Fruit fly (Drosophila melanogaster): ENCODE measurements around the gene Rpp14b.

Gene Rpp14b

DNA sequence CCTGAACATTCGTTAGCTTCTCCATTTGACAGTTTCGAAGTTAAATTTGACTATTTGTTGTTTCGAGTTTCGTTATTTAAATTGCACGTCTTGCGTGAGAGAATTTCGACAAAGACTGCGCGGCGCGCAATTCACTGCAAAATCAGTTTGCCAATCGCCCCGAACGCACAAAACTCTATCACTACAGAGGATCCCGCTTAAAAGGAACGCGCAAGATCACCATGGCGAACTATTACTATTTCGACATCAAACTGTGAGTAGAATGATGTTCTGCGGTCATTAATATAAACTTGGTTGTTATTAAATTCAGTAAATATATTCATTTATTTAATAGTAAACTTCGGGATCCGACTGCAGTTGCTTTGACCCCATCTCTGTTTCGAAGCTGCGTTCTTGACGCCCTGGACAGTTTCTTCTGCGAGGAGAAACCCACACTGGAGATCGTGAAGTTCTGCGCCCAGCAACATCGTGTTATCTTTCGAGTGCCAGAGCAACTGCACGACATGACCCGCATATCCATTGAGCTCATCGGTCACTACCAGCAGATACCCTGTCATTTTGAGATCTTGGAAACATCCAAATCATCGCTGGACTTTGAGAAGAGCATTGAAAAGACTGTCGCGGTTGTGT lies at the start of gene Rpp14b, which contains the start of gene spn-A (continued):
- TF ChIP-seq Sox102F (GFP tag; optimal IDR thresholded peaks at IDR 0.05): peak; percentile 62
- TF ChIP-seq Hr38 (GFP tag; optimal IDR thresholded peaks at IDR 0.05): no peak
- TF ChIP-seq fkh (GFP tag; optimal IDR thresholded peaks at IDR 0.05): no peak
- no peak for TF ChIP-seq salr (GFP tag; optimal IDR thresholded peaks at IDR 0.05)
- TF ChIP-seq fd59A (GFP tag; optimal IDR thresholded peaks at IDR 0.05): peak; percentile 18
- peak; percentile 50 for TF ChIP-seq acj6 (GFP tag; optimal IDR thresholded peaks at IDR 0.05)
- peak; percentile 57 for TF ChIP-seq Hr4 (GFP tag; optimal IDR thresholded peaks at IDR 0.05)
- peak; percentile 24; the same call in 1 of the 2 replicates for TF ChIP-seq CG15336 (GFP tag; IDR thresholded peaks at IDR 0.05)

DNA sequence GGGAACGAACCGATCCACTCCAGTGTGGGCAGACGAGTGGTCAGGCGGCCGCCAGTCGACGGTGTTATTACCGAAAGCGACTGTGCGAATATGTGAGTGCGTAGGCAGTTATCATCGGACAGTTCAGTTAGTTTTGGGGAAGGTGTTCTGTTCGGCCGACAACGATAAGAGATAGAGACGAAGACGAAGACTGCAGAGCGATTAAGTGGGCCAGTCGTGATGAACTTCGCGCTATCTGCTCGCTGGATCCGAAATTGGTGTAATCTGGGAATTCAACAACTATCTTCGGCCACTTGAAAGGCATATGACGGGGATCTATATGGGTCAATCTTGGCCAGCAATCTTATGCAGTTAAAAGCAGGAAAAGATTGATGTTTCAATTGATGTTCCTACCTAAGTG lies 46.6 kb upstream of the Rpp14b start, which contains the start of gene CG7912:
Gene CG7912 (minus strand): TSS at position 17 of the 400 bp plus-strand sequence.
- no peak for TF ChIP-seq CG8632 (GFP tag; optimal IDR thresholded peaks at IDR 0.05)
- TF ChIP-seq CG3032 (tag; optimal IDR thresholded peaks at IDR 0.05): no peak
- no peak for TF ChIP-seq Eip78C (GFP tag)
- no peak for TF ChIP-seq ss (GFP tag; optimal IDR thresholded peaks at IDR 0.05)
- TF ChIP-seq acj6 (GFP tag; optimal IDR thresholded peaks at IDR 0.05): no peak
- no peak for TF ChIP-seq svp (GFP tag)
- TF ChIP-seq dac (GFP tag; optimal IDR thresholded peaks at IDR 0.05): no peak
- TF ChIP-seq lz (GFP tag; optimal IDR thresholded peaks at IDR 0.05): no peak
- no peak for TF ChIP-seq Hr4 (GFP tag; optimal IDR thresholded peaks at IDR 0.05)
- no peak for TF ChIP-seq CG11762 (GFP tag; optimal IDR thresholded peaks at IDR 0.05; ENCODE audit: insufficient read depth)
- TF ChIP-seq OdsH (GFP tag; optimal IDR thresholded peaks at IDR 0.05): no peak
- TF ChIP-seq fkh (GFP tag; optimal IDR thresholded peaks at IDR 0.05): no peak
- TF ChIP-seq pdm3 (GFP tag; optimal IDR thresholded peaks at IDR 0.05): no peak
- no peak for TF ChIP-seq CG4318 (GFP tag; optimal IDR thresholded peaks at IDR 0.05)
- no peak for TF ChIP-seq Hr38 (GFP tag; optimal IDR thresholded peaks at IDR 0.05)
- no peak for TF ChIP-seq Blimp-1 (GFP tag; optimal IDR thresholded peaks at IDR 0.05)
- no peak for TF ChIP-seq Lpt (GFP tag; optimal IDR thresholded peaks at IDR 0.05)
- no peak for TF ChIP-seq CG6163 (GFP tag; IDR thresholded peaks at IDR 0.05)
- no peak for TF ChIP-seq Gug (GFP tag; IDR thresholded peaks at IDR 0.05)

DNA sequence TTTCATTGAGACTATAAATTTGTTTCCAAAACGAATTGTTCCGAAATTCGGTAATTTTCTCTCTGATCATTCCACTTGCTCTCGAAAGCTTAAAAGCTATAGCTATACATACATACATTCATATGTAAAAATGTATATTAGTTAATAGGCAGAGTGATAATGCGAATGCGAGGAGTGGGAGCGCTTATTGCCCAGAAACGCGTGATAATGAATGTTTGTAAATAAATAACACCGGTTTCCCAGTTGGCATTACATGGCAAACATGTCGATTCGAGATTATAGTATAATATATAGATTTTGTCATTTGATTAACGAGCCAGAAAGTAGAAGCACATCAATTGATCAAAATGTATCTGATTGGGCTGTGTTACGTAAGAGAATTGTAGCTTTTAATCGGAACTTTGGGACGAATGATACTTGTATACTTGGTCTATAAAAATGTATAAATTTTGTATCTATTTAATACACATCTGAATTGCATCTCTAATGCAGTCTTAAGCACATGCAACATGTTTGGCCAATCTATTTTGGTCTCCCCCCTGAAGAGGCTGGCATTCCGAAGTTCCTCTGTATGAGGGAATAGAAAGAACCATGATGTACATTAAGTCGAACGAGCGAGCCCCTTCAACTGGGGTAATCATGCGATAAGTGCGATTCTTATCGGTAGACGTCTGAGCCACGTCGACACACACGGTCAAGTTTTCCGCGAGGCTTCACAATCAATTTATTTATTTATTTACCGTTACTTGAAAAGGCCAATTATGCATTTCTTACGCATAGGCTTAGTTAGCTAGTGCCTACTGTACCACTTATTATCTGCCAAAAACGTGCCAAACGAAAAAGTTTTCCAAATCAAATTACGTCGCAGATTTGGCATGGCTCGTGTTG lies 42.9 kb upstream of the Rpp14b start:
- TF ChIP-seq OdsH (GFP tag; optimal IDR thresholded peaks at IDR 0.05) (peak; percentile 25), eg (GFP tag; IDR thresholded peaks at IDR 0.05) (peak; percentile 62), lz (GFP tag; optimal IDR thresholded peaks at IDR 0.05) (no peak), achi (GFP tag; optimal IDR thresholded peaks at IDR 0.05) (peak; percentile 32), Sox14 (GFP tag; optimal IDR thresholded peaks at IDR 0.05) (peak; percentile 27), CG11294 (GFP tag; IDR thresholded peaks at IDR 0.05) (peak; percentile 34; the same call in 1 of the 2 replicates), CG1621 (tag; optimal IDR thresholded peaks at IDR 0.05) (no peak), Hr38 (GFP tag; optimal IDR thresholded peaks at IDR 0.05) (no peak), vri (GFP tag; optimal IDR thresholded peaks at IDR 0.05) (peak; percentile 68), net (GFP tag; optimal IDR thresholded peaks at IDR 0.05) (peak; percentile 23), salr (GFP tag; optimal IDR thresholded peaks at IDR 0.05) (peak in 1 of 2 experiments; percentile 13), CG31627 (GFP tag; optimal IDR thresholded peaks at IDR 0.05) (peak; percentile 17), CG15336 (GFP tag; IDR thresholded peaks at IDR 0.05) (peak; percentile 64), fkh (GFP tag; optimal IDR thresholded peaks at IDR 0.05) (peak; percentile 70), CG6163 (GFP tag; IDR thresholded peaks at IDR 0.05) (peak; percentile 59), Smox (GFP tag; optimal IDR thresholded peaks at IDR 0.05) (no peak), Hr4 (GFP tag; optimal IDR thresholded peaks at IDR 0.05) (peak; percentile 55), CG8119 (GFP tag; IDR thresholded peaks at IDR 0.05) (peak; percentile 46; the same call in 1 of the 3 replicates), svp (GFP tag) (peak; percentile 44), Eip78C (GFP tag) (peak; percentile 69), CG32006 (GFP tag; optimal IDR thresholded peaks at IDR 0.05) (peak; percentile 53), CG10631 (GFP tag; optimal IDR thresholded peaks at IDR 0.05) (no peak)

Data from whole organism, prepupa.